Worm (Caenorhabditis elegans) whole organism, young adult: Measurements from ENCODE around the gene K01G5.10.

ENCODE experiments used
- B0019.2 ChIP-seq: fragments of 200-800 bp; sonication (Bioruptor generic); conservative IDR thresholded peaks from 2 replicates; pipeline ENCODE4 v1.3.6; 2022; ENCODE audit warnings: missing genetic modification reagents, missing genetic modification characterization, missing compliant biosample characterization
- D2030.7 ChIP-seq: fragments of 200-800 bp; sonication (Bioruptor generic); IDR thresholded peaks from 2 replicates; pipeline ENCODE4 v1.3.6; 2022; ENCODE audit warnings: missing genetic modification reagents, missing genetic modification characterization, missing compliant biosample characterization
- F10E7.11 ChIP-seq: sonication (generic microtip); optimal IDR thresholded peaks from 2 replicates; lab custom pipeline; 2017; ENCODE audit warnings: mild to moderate bottlenecking, missing genetic modification characterization, moderate library complexity, missing compliant biosample characterization
- F23B12.7 ChIP-seq: sonication (generic microtip); optimal IDR thresholded peaks from 2 replicates; lab custom pipeline; 2017; ENCODE audit warnings: missing genetic modification characterization, mild to moderate bottlenecking, missing compliant biosample characterization, antibody characterized with exemption, moderate library complexity; ENCODE audit not compliant: insufficient read depth
- F33H1.4 ChIP-seq: fragments of 200-800 bp; sonication (Bioruptor generic); IDR thresholded peaks from 2 replicates; pipeline ENCODE4 v1.3.6; 2022; ENCODE audit warnings: missing genetic modification reagents, missing genetic modification characterization, missing compliant biosample characterization
- F49E8.2 ChIP-seq: sonication (generic microtip); optimal IDR thresholded peaks from 3 replicates; lab custom pipeline; 2017; ENCODE audit warnings: missing genetic modification characterization, mild to moderate bottlenecking, missing compliant biosample characterization, antibody characterized with exemption, moderate library complexity; ENCODE audit not compliant: insufficient read depth
- F57A8.1 ChIP-seq: fragments of 200-800 bp; sonication (Bioruptor generic); optimal IDR thresholded peaks from 2 replicates; lab custom pipeline; 2018; ENCODE audit warnings: mild to moderate bottlenecking, missing genetic modification characterization, moderate library complexity, missing compliant biosample characterization
- F57C9.4 ChIP-seq: sonication (generic microtip); optimal IDR thresholded peaks from 2 replicates; lab custom pipeline; 2017; ENCODE audit warnings: mild to moderate bottlenecking, missing genetic modification characterization, missing compliant biosample characterization
- K12H6.12 ChIP-seq: fragments of 200-800 bp; sonication (Bioruptor generic); optimal IDR thresholded peaks from 2 replicates; lab custom pipeline; 2018; ENCODE audit warnings: mild to moderate bottlenecking, missing genetic modification characterization, missing compliant biosample characterization
- T26A5.8 ChIP-seq: sonication (generic microtip); optimal IDR thresholded peaks from 2 replicates; lab custom pipeline; 2016; ENCODE audit warnings: missing genetic modification characterization, missing compliant biosample characterization
- Y53F4B.3 ChIP-seq: fragments of 200-800 bp; sonication (Bioruptor generic); IDR thresholded peaks from 2 replicates; pipeline ENCODE4 v1.3.6; 2022; ENCODE audit warnings: missing genetic modification reagents, missing genetic modification characterization, missing compliant biosample characterization
- Y53G8AR.9 ChIP-seq: fragments of 200-800 bp; sonication (Bioruptor generic); conservative IDR thresholded peaks from 2 replicates; pipeline ENCODE4 v1.3.6; 2022; ENCODE audit warnings: missing genetic modification reagents, missing genetic modification characterization, missing compliant biosample characterization
- Y67H2A.10 ChIP-seq: fragments of 200-800 bp; sonication (Bioruptor generic); conservative IDR thresholded peaks from 2 replicates; pipeline ENCODE4 v1.3.6; 2022; ENCODE audit warnings: missing genetic modification reagents, missing genetic modification characterization, missing compliant biosample characterization
- ZK185.1 ChIP-seq: sonication (generic microtip); optimal IDR thresholded peaks from 2 replicates; lab custom pipeline; 2016; ENCODE audit warnings: mild to moderate bottlenecking, missing genetic modification characterization, missing compliant biosample characterization; ENCODE audit not compliant: poor library complexity, severe bottlenecking
- athp-1 ChIP-seq: sonication (generic microtip); optimal IDR thresholded peaks from 2 replicates; lab custom pipeline; 2017; ENCODE audit warnings: mild to moderate bottlenecking, missing genetic modification characterization, missing compliant biosample characterization
- attf-6 ChIP-seq: fragments of 200-800 bp; sonication (Bioruptor generic); IDR thresholded peaks from 2 replicates; pipeline ENCODE4 v1.3.6; 2022; ENCODE audit warnings: missing genetic modification reagents, missing genetic modification characterization, missing compliant biosample characterization
- bed-1 ChIP-seq: fragments of 200-800 bp; sonication (Bioruptor generic); IDR thresholded peaks from 2 replicates; pipeline ENCODE4 v1.3.6; 2022; ENCODE audit warnings: missing genetic modification reagents, missing genetic modification characterization, missing compliant biosample characterization
- ccch-3 ChIP-seq: fragments of 200-800 bp; sonication (Bioruptor generic); optimal IDR thresholded peaks from 2 replicates; lab custom pipeline; 2018; ENCODE audit warnings: mild to moderate bottlenecking, missing genetic modification characterization, missing compliant biosample characterization
- cebp-1 ChIP-seq, 2 experiments: fragments of 200-800 bp in 1 of 2; sonication (Bioruptor generic) in 1 of 2; sonication (generic microtip) in 1 of 2; IDR thresholded peaks in 1 of 2; optimal IDR thresholded peaks in 1 of 2; 2 replicates each; pipeline versions ENCODE4 v1.3.6 to Lab custom; 2017 to 2022; ENCODE audit warnings: missing compliant biosample characterization in 2 of 2, missing genetic modification characterization in 2 of 2, mild to moderate bottlenecking in 1 of 2, missing genetic modification reagents in 1 of 2, moderate library complexity in 1 of 2
- ceh-100 ChIP-seq: fragments of 200-800 bp; sonication (Bioruptor generic); IDR thresholded peaks from 2 replicates; pipeline ENCODE4 v1.3.6; 2022; ENCODE audit warnings: missing genetic modification reagents, missing genetic modification characterization, missing compliant biosample characterization
- ceh-27 ChIP-seq: fragments of 200-800 bp; sonication (Bioruptor generic); optimal IDR thresholded peaks from 2 replicates; lab custom pipeline; 2018; ENCODE audit warnings: mild to moderate bottlenecking, missing genetic modification characterization, moderate library complexity, missing compliant biosample characterization
- chd-7 ChIP-seq: sonication (generic microtip); optimal IDR thresholded peaks from 2 replicates; lab custom pipeline; 2016; ENCODE audit warnings: mild to moderate bottlenecking, missing genetic modification characterization, moderate library complexity, missing compliant biosample characterization
- die-1 ChIP-seq: sonication (generic microtip); optimal IDR thresholded peaks from 2 replicates; lab custom pipeline; 2016; ENCODE audit warnings: missing genotype, mild to moderate bottlenecking, missing genetic modification characterization, missing compliant biosample characterization
- dox-1 ChIP-seq: fragments of 200-800 bp; sonication (Bioruptor generic); IDR thresholded peaks from 2 replicates; pipeline ENCODE4 v1.3.6; 2022; ENCODE audit warnings: missing genetic modification reagents, missing genetic modification characterization, missing compliant biosample characterization
- dpff-1 ChIP-seq: sonication (generic microtip); optimal IDR thresholded peaks from 2 replicates; lab custom pipeline; 2017; ENCODE audit warnings: mild to moderate bottlenecking, missing genetic modification characterization, missing compliant biosample characterization
- efl-1 ChIP-seq: fragments of 150-350 bp; optimal IDR thresholded peaks from 2 replicates; lab custom pipeline; 2014; ENCODE audit warnings: missing biosample characterization, missing genetic modification reagents, missing genetic modification characterization
- egl-18 ChIP-seq: fragments of 200-800 bp; sonication (Bioruptor generic); IDR thresholded peaks from 2 replicates; pipeline ENCODE4 v1.3.6; 2022; ENCODE audit warnings: missing genetic modification reagents, missing genetic modification characterization, missing compliant biosample characterization
- egl-44 ChIP-seq: fragments of 200-800 bp; sonication (Bioruptor generic); IDR thresholded peaks from 2 replicates; pipeline ENCODE4 v1.3.6; 2022; ENCODE audit warnings: missing genetic modification reagents, missing genetic modification characterization, missing compliant biosample characterization
- fkh-3 ChIP-seq: sonication (generic microtip); optimal IDR thresholded peaks from 2 replicates; lab custom pipeline; 2016; ENCODE audit warnings: mild to moderate bottlenecking, missing genetic modification characterization, missing compliant biosample characterization
- gei-17 ChIP-seq: fragments of 200-800 bp; sonication (Bioruptor generic); optimal IDR thresholded peaks from 2 replicates; lab custom pipeline; 2018; ENCODE audit warnings: mild to moderate bottlenecking, missing genetic modification characterization, missing compliant biosample characterization
- hmg-1.2 ChIP-seq: fragments of 200-800 bp; sonication (Bioruptor generic); IDR thresholded peaks from 2 replicates; pipeline ENCODE4 v1.3.6; 2022; ENCODE audit warnings: missing genetic modification reagents, missing genetic modification characterization, missing compliant biosample characterization
- hrde-1 ChIP-seq: sonication (generic microtip); optimal IDR thresholded peaks from 2 replicates; lab custom pipeline; 2016; ENCODE audit warnings: missing genetic modification characterization, mild to moderate bottlenecking, missing compliant biosample characterization, moderate library complexity, missing genotype, missing genetic modification reagents, borderline replicate concordance
- let-526 ChIP-seq: fragments of 200-800 bp; sonication (Bioruptor generic); IDR thresholded peaks from 2 replicates; pipeline ENCODE4 v1.3.6; 2022; ENCODE audit warnings: missing genetic modification reagents, missing genetic modification characterization, missing compliant biosample characterization
- lin-26 ChIP-seq: fragments of 200-800 bp; sonication (Bioruptor generic); IDR thresholded peaks from 2 replicates; pipeline ENCODE4 v1.3.6; 2022; ENCODE audit warnings: missing genetic modification reagents, missing genetic modification characterization, missing compliant biosample characterization
- lin-35 ChIP-seq, 3 experiments: fragments of 150-350 bp in 2 of 3; sonication (generic microtip) in 1 of 3; optimal IDR thresholded peaks; 2 replicates each; lab custom pipeline; 2014 to 2018; ENCODE audit warnings: missing biosample characterization in 3 of 3, missing genetic modification characterization in 3 of 3, missing genetic modification reagents in 3 of 3
- lin-40 ChIP-seq: sonication (generic microtip); optimal IDR thresholded peaks from 2 replicates; lab custom pipeline; 2016; ENCODE audit warnings: missing genetic modification characterization, mild to moderate bottlenecking, missing compliant biosample characterization, missing genotype, missing genetic modification reagents
- lir-1 ChIP-seq: fragments of 200-800 bp; sonication (Bioruptor generic); conservative IDR thresholded peaks from 2 replicates; pipeline ENCODE4 v1.3.6; 2022; ENCODE audit warnings: missing genetic modification reagents, missing genetic modification characterization, missing compliant biosample characterization
- mcd-1 ChIP-seq: fragments of 200-800 bp; sonication (Bioruptor generic); IDR thresholded peaks from 2 replicates; pipeline ENCODE4 v1.3.6; 2022; ENCODE audit warnings: missing genetic modification reagents, missing genetic modification characterization, missing compliant biosample characterization
- mxl-1 ChIP-seq: sonication (generic microtip); optimal IDR thresholded peaks from 2 replicates; lab custom pipeline; 2016; ENCODE audit warnings: missing genetic modification characterization, missing compliant biosample characterization
- nfya-2 ChIP-seq: fragments of 200-800 bp; sonication (Bioruptor generic); IDR thresholded peaks from 2 replicates; pipeline ENCODE4 v1.3.6; 2022; ENCODE audit warnings: missing genetic modification reagents, missing genetic modification characterization, missing compliant biosample characterization
- repo-1 ChIP-seq: sonication (generic microtip); optimal IDR thresholded peaks from 2 replicates; lab custom pipeline; 2017; ENCODE audit warnings: mild to moderate bottlenecking, missing genetic modification characterization, missing compliant biosample characterization
- snpc-1.1 ChIP-seq: sonication (generic microtip); optimal IDR thresholded peaks from 2 replicates; lab custom pipeline; 2017; ENCODE audit warnings: missing genetic modification characterization, mild to moderate bottlenecking, missing compliant biosample characterization, antibody characterized with exemption, moderate library complexity, missing genotype, missing genetic modification reagents; ENCODE audit not compliant: insufficient read depth
- somi-1 ChIP-seq: fragments of 200-800 bp; sonication (Bioruptor generic); optimal IDR thresholded peaks from 2 replicates; lab custom pipeline; 2018; ENCODE audit warnings: mild to moderate bottlenecking, missing genetic modification characterization, missing compliant biosample characterization
- tlf-1 ChIP-seq: fragments of 200-800 bp; sonication (Bioruptor generic); optimal IDR thresholded peaks from 2 replicates; lab custom pipeline; 2018; ENCODE audit warnings: mild to moderate bottlenecking, missing genetic modification characterization, missing compliant biosample characterization
- unc-130 ChIP-seq: sonication (generic microtip); optimal IDR thresholded peaks from 2 replicates; lab custom pipeline; 2016; ENCODE audit warnings: missing genetic modification reagents, missing genetic modification characterization, missing compliant biosample characterization
- zim-3 ChIP-seq: sonication (generic microtip); optimal IDR thresholded peaks from 2 replicates; lab custom pipeline; 2017; ENCODE audit warnings: mild to moderate bottlenecking, missing genetic modification characterization, moderate library complexity, missing compliant biosample characterization
- ztf-18 ChIP-seq: sonication (generic microtip); optimal IDR thresholded peaks from 2 replicates; lab custom pipeline; 2016; ENCODE audit warnings: missing genotype, mild to moderate bottlenecking, missing genetic modification characterization, missing compliant biosample characterization

The K01G5.10 gene

DNA sequence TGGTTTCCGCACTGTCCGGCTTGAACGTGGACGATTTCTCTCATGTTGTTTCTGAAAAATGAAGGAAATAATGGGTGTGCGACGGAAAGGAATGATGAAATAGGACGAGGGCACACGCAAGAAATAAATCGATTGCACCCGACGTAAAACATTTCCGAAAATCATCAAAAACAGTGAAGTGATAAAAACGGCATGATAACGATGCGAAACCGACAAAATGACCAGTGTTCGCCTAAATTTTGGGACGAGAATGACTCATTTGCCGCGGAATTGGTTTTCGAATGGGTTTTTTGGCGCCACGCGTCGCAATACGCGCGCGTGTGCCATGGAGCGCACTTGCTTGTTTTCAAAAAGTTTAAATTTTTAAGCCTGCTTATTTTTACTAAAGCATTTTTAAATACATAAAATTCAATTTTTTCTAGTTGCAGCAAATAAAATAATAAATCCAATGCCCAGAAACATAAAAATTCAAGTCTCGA is 15.9 kb downstream of the K01G5.10 start, which contains the start of the genes tbb-1 and rib-2 (continued):
- peak; percentile 87 for TF ChIP-seq ceh-100 (GFP tag; lab: Robert Waterston, UW)
- TF ChIP-seq tlf-1 (GFP tag; lab: Kevin White, UChicago), result peak; percentile 99
- peak; percentile 96 for TF ChIP-seq unc-130 (GFP tag; lab: Kevin White, UChicago)
- no peak for TF ChIP-seq T26A5.8 (tag; lab: Kevin White, UChicago)
- TF ChIP-seq somi-1 (GFP tag; lab: Kevin White, UChicago), result no peak
- TF ChIP-seq F10E7.11 (tag; lab: Kevin White, UChicago), result no peak
- TF ChIP-seq die-1 (tag; lab: Kevin White, UChicago), result peak; percentile 38
- no peak for TF ChIP-seq F57C9.4 (tag; lab: Kevin White, UChicago)
- peak; percentile 97 for TF ChIP-seq athp-1 (tag; lab: Kevin White, UChicago)
- peak; percentile 98 for TF ChIP-seq mcd-1
- TF ChIP-seq cebp-1 (GFP tag; IDR thresholded peaks at IDR 0.05; lab: Robert Waterston, UW), result peak; percentile 85
- TF ChIP-seq cebp-1 (tag; optimal IDR thresholded peaks at IDR 0.05; lab: Kevin White, UChicago), result peak; percentile 93
- TF ChIP-seq lin-26, result peak; percentile 77
- TF ChIP-seq Y53G8AR.9, result peak; percentile 98
- no peak for TF ChIP-seq ccch-3 (GFP tag; lab: Kevin White, UChicago)
- TF ChIP-seq lin-40 (tag; lab: Kevin White, UChicago), result peak; percentile 68
- peak; percentile 55 for TF ChIP-seq Y53F4B.3 (GFP tag; lab: Robert Waterston, UW)
- TF ChIP-seq K12H6.12 (tag; lab: Kevin White, UChicago), result peak; percentile 38
- peak; percentile 86 for TF ChIP-seq hmg-1.2 (GFP tag; lab: Robert Waterston, UW)
- TF ChIP-seq lin-35 (GFP tag; optimal IDR thresholded peaks at IDR 0.05; lab: Kevin White, UChicago), result peak; percentile 15 to 88 (median 87)
- TF ChIP-seq repo-1 (tag; lab: Kevin White, UChicago), result no peak
- peak; percentile 56; the same call in 1 of the 2 replicates for TF ChIP-seq nfya-2 (GFP tag; lab: Robert Waterston, UW)
- TF ChIP-seq snpc-1.1 (tag; lab: Kevin White, UChicago), result peak; percentile 77
- peak; percentile 1 for TF ChIP-seq chd-7 (tag; lab: Kevin White, UChicago)
- no peak for TF ChIP-seq gei-17 (GFP tag; lab: Kevin White, UChicago)
- TF ChIP-seq F23B12.7, result peak; percentile 93
- peak; percentile 85 for TF ChIP-seq lir-1
- TF ChIP-seq ceh-27 (GFP tag; lab: Kevin White, UChicago), result peak; percentile 69
- peak; percentile 99 for TF ChIP-seq D2030.7 (GFP tag; lab: Robert Waterston, UW)
- TF ChIP-seq dpff-1, result no peak
- TF ChIP-seq F57A8.1 (GFP tag; lab: Kevin White, UChicago), result no peak
- TF ChIP-seq attf-6, result peak; percentile 87
- peak; percentile 94 for TF ChIP-seq Y67H2A.10 (GFP tag; lab: Robert Waterston, UW)
- TF ChIP-seq ZK185.1 (tag; lab: Kevin White, UChicago), result no peak
- TF ChIP-seq hrde-1, result peak; percentile 87
- TF ChIP-seq fkh-3 (tag; lab: Kevin White, UChicago), result no peak
- TF ChIP-seq B0019.2 (GFP tag; lab: Robert Waterston, UW), result peak; percentile 97
- TF ChIP-seq efl-1, result peak; percentile 100
- peak; percentile 99 for TF ChIP-seq dox-1 (GFP tag; lab: Robert Waterston, UW)
- peak; percentile 83 for TF ChIP-seq egl-44 (GFP tag; lab: Robert Waterston, UW)
- no peak for TF ChIP-seq bed-1 (GFP tag; lab: Robert Waterston, UW)
- TF ChIP-seq let-526, result peak; percentile 89
- no peak for TF ChIP-seq egl-18 (GFP tag; lab: Robert Waterston, UW)
- TF ChIP-seq F49E8.2 (tag; lab: Kevin White, UChicago), result peak; percentile 95
- TF ChIP-seq mxl-1 (tag; lab: Kevin White, UChicago), result no peak
- TF ChIP-seq ztf-18 (tag; lab: Kevin White, UChicago), result peak; percentile 86
- peak; percentile 91 for TF ChIP-seq F33H1.4
- TF ChIP-seq zim-3 (tag; lab: Kevin White, UChicago), result no peak
